Worm (Caenorhabditis elegans): ENCODE data around the gene tyr-2.
A peak's percentile ranks its signal among the peaks of the same experiment; 100 is the strongest.

Gene tyr-2

DNA sequence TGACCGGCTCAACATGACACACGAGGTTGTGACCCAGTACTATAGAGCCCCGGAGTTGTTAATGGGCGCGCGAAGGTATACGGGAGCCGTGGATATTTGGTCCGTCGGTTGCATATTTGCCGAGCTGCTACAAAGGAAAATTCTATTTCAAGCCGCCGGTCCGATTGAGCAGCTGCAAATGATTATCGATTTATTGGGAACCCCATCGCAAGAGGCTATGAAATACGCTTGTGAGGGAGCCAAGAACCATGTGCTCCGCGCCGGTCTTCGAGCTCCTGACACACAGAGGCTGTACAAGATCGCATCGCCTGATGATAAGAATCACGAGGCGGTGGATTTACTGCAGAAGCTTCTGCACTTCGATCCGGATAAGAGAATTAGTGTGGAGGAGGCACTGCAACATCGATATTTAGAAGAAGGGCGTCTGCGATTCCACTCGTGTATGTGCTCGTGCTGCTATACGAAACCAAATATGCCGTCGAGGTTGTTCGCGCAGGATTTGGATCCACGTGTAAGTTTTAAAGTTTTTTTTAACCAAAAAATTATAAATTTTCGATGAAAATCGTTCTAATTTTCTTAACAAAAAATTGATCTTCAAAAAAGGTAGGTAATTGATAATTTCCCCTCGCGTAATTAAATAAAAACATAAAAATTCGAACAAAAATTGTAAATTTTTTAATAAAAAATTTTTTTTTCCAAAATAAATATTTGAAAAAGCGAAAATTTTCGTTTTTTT lies 21.5 kb upstream of the tyr-2 start (continued):
- TF ChIP-seq lin-1 (GFP tag; IDR thresholded peaks at IDR 0.05) (no peak), zfp-2 (tag; optimal IDR thresholded peaks at IDR 0.05) (no peak), lir-3 (tag; optimal IDR thresholded peaks at IDR 0.05) (no peak), tag-97 (GFP tag; IDR thresholded peaks at IDR 0.05) (0 out of 2 replicates have a peak, but pooled peaks have one; percentile 36), egl-27 (tag; optimal IDR thresholded peaks at IDR 0.05) (no peak), nhr-102 (tag; optimal IDR thresholded peaks at IDR 0.05) (no peak), set-16 (GFP tag; IDR thresholded peaks at IDR 0.05) (peak; percentile 18; the same call in 1 of the 2 replicates), daf-19 (GFP tag; conservative IDR thresholded peaks at IDR 0.05) (no peak), nhr-76 (tag; optimal IDR thresholded peaks at IDR 0.05) (no peak), madf-5 (GFP tag; IDR thresholded peaks at IDR 0.05) (no peak), ceh-20 (GFP tag; IDR thresholded peaks at IDR 0.05) (no peak), ctbp-1 (GFP tag; IDR thresholded peaks at IDR 0.05) (no peak), rbr-2 (tag; optimal IDR thresholded peaks at IDR 0.05) (no peak), ces-1 (GFP tag; optimal IDR thresholded peaks at IDR 0.05) (no peak), aha-1 (tag) (peak; percentile 36), sdz-12 (GFP tag; optimal IDR thresholded peaks at IDR 0.05) (peak; percentile 37)

DNA sequence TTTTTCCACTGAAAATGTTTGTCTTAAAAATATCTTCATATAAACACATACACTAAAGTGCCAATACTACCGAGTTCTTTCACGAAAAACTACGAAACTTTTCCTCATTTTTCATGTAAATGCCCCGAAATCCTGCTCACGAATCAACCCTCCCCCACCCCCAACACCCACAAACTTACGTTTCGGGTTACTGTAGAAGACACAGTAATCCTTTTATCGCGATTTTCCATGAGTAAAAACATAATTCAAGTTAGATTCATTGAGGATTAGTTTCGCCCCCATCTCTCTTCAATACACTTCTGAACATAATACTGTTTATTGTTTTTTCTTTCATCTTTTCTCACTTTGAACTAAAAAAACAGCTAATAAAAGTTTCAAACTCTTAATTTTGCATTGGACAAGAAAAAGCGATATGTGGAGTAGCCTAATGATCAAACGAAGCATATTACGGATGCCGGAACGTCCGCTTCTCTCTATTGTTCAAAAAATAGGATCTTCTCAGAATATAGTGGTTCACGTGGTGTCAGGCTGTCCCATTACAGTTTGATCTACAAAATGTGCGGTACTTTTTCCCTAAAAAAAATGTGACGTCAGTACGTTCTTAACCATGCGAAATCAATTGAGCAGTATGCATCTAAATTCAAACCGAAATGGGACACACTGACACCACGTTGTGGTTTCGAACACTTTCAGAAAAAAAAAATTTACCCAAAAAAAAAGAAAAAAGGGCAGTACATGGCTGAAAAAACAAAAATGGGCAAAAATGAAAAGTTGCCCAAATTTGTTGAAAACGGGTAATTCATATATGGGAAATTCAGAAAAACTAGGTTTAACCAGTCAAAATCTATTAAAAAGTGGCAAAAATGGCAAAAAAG lies 19.8 kb upstream of the tyr-2 start:
- no peak for TF ChIP-seq lin-13 (GFP tag; optimal IDR thresholded peaks at IDR 0.05)
- peak; percentile 50 for TF ChIP-seq duxl-1 (tag; optimal IDR thresholded peaks at IDR 0.05; ENCODE audit: poor library complexity)
- TF ChIP-seq attf-4 (tag; optimal IDR thresholded peaks at IDR 0.05), result no peak
- TF ChIP-seq sdz-12 (GFP tag; optimal IDR thresholded peaks at IDR 0.05), result no peak
- no peak for TF ChIP-seq ceh-32 (tag; optimal IDR thresholded peaks at IDR 0.05; ENCODE audit: poor library complexity)
- TF ChIP-seq hlh-30 (tag; optimal IDR thresholded peaks at IDR 0.05; ENCODE audit: insufficient read depth), result peak; percentile 14
- peak; percentile 22; the same call in 1 of the 2 replicates for TF ChIP-seq snpc-1.2 (GFP tag; IDR thresholded peaks at IDR 0.05)
- TF ChIP-seq ceh-82 (tag; optimal IDR thresholded peaks at IDR 0.05), result no peak
- TF ChIP-seq ama-1 (optimal IDR thresholded peaks at IDR 0.05), result peak; percentile 33
- peak in 1 of 2 experiments; percentile 38 for TF ChIP-seq unc-62 (GFP tag; optimal IDR thresholded peaks at IDR 0.05 in 1 of 2)
- TF ChIP-seq unc-62 (tag; optimal IDR thresholded peaks at IDR 0.05), result no peak
- peak; percentile 16 for TF ChIP-seq aha-1 (tag)
- TF ChIP-seq lin-29 (GFP tag; IDR thresholded peaks at IDR 0.05), result no peak
- peak; percentile 49 for TF ChIP-seq gei-8 (GFP tag; optimal IDR thresholded peaks at IDR 0.05)
- no peak for TF ChIP-seq nhr-111 (GFP tag; optimal IDR thresholded peaks at IDR 0.05)
- peak; percentile 17; the same call in 1 of the 2 replicates for TF ChIP-seq nhr-41 (GFP tag; IDR thresholded peaks at IDR 0.05)
- no peak for TF ChIP-seq R02D3.7 (tag; optimal IDR thresholded peaks at IDR 0.05)
- no peak for TF ChIP-seq daf-16 (GFP tag; optimal IDR thresholded peaks at IDR 0.05)
- no peak for TF ChIP-seq daf-16 (tag; optimal IDR thresholded peaks at IDR 0.05)

DNA sequence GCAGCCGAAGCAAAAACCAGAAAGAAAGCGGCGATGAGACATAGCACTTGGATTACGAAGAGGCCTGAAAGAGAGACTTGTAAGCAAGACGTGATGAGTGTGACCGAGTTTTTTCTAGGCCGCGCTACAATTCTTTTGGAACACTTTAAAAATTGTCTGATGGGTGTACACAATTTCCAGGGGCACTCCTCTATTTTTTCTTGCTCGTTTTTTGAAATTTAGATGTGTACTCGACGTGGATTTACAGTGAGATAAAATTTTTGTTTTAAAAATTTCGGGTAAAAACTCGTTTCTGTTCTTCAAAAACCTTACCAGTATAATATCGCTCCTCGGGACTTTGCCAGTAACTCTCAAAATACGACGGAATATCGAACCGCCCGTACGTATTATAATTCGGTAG lies 14.3 kb upstream of the tyr-2 start:
- TF ChIP-seq unc-62 (GFP tag; optimal IDR thresholded peaks at IDR 0.05 in 1 of 2) (peak in 1 of 2 experiments; percentile 90), unc-62 (tag; optimal IDR thresholded peaks at IDR 0.05) (no peak), unc-39 (tag; optimal IDR thresholded peaks at IDR 0.05) (no peak)

DNA sequence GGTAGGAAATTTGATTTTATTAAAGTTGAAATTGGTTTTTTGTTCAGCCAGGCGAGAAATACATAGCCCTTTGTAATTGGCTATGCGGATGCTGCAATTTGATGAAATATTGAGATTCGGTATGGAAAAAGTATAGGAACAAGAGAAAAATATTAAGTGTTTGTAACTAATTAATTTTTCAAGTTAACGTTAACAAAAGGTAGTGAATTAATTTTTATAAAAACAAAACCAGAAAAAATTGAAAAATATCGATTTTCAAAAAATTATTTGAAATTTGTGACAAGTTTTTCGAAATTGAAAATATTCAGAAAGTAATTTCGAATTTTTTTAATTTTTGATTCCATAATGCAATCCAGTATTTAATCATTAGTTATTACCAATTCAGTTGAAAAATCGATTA lies 12.4 kb upstream of the tyr-2 start, which contains the start of gene W06F12.2:
Gene W06F12.2 (minus strand): TSS at position 101 of the 400 bp plus-strand sequence.
- TF ChIP-seq lin-29 (GFP tag; IDR thresholded peaks at IDR 0.05) (no peak), unc-62 (GFP tag; optimal IDR thresholded peaks at IDR 0.05 in 1 of 2) (peak in 1 of 2 experiments; percentile 62), unc-62 (tag; optimal IDR thresholded peaks at IDR 0.05) (no peak)

Data from whole organism, L4 larva.